Fruit fly (Drosophila melanogaster) whole organism, prepupa: Measurements from ENCODE around the gene CG14667.

Source experiments
- Blimp-1 ChIP-seq: fragments of 200-800 bp; sonication (Bioruptor generic); optimal IDR thresholded peaks from 3 replicates; lab custom pipeline; 2017; ENCODE audit warnings: missing biosample characterization, missing genetic modification characterization, mild to moderate bottlenecking, moderate library complexity, missing genetic modification reagents
- CG10631 ChIP-seq: fragments of 200-800 bp; sonication (Bioruptor generic); optimal IDR thresholded peaks from 2 replicates; lab custom pipeline; 2016; ENCODE audit warnings: missing biosample characterization, missing genetic modification characterization
- CG10669 ChIP-seq: fragments of 200-800 bp; sonication (Bioruptor generic); optimal IDR thresholded peaks from 3 replicates; lab custom pipeline; 2018; ENCODE audit warnings: missing biosample characterization, mild to moderate bottlenecking, missing genetic modification characterization, moderate library complexity
- CG11762 ChIP-seq: fragments of 200-800 bp; sonication (Bioruptor generic); optimal IDR thresholded peaks from 3 replicates; lab custom pipeline; 2016; ENCODE audit warnings: missing biosample characterization, missing genetic modification characterization; ENCODE audit not compliant: insufficient read depth
- CG15336 ChIP-seq: fragments of 200-800 bp; sonication (Bioruptor generic); IDR thresholded peaks from 2 replicates; pipeline ENCODE4 v1.3.6; 2022; ENCODE audit warnings: missing biosample characterization, missing genetic modification characterization
- CG1621 ChIP-seq: fragments of 200-800 bp; sonication (Bioruptor generic); optimal IDR thresholded peaks from 3 replicates; lab custom pipeline; 2018; ENCODE audit warnings: missing biosample characterization, mild to moderate bottlenecking, missing genetic modification characterization
- CG16779 ChIP-seq: fragments of 200-800 bp; sonication (Bioruptor generic); optimal IDR thresholded peaks from 3 replicates; lab custom pipeline; 2017; ENCODE audit warnings: missing biosample characterization, mild to moderate bottlenecking, missing genetic modification characterization
- CG3032 ChIP-seq: fragments of 200-800 bp; optimal IDR thresholded peaks from 2 replicates; lab custom pipeline; 2019; ENCODE audit warnings: missing biosample characterization, mild to moderate bottlenecking, missing genetic modification characterization, moderate library complexity
- CG31627 ChIP-seq: fragments of 200-800 bp; sonication (Bioruptor generic); optimal IDR thresholded peaks from 3 replicates; lab custom pipeline; 2016; ENCODE audit warnings: missing biosample characterization, missing genetic modification characterization
- CG32006 ChIP-seq: fragments of 200-800 bp; sonication (Bioruptor generic); optimal IDR thresholded peaks from 3 replicates; lab custom pipeline; 2017; ENCODE audit warnings: missing biosample characterization, mild to moderate bottlenecking, missing genetic modification characterization
- CG34406 ChIP-seq: fragments of 200-800 bp; sonication (Bioruptor generic); optimal IDR thresholded peaks from 3 replicates; lab custom pipeline; 2016; ENCODE audit warnings: missing biosample characterization, missing genetic modification characterization
- CG3919 ChIP-seq: fragments of 200-800 bp; sonication (Bioruptor generic); optimal IDR thresholded peaks from 3 replicates; lab custom pipeline; 2016; ENCODE audit warnings: missing biosample characterization, missing genetic modification characterization
- CG4318 ChIP-seq: fragments of 200-800 bp; sonication (Bioruptor generic); optimal IDR thresholded peaks from 3 replicates; lab custom pipeline; 2017; ENCODE audit warnings: missing biosample characterization, mild to moderate bottlenecking, missing genetic modification characterization
- CG6276 ChIP-seq: fragments of 200-800 bp; sonication (Bioruptor generic); optimal IDR thresholded peaks from 2 replicates; lab custom pipeline; 2017; ENCODE audit warnings: missing biosample characterization, mild to moderate bottlenecking, missing genetic modification characterization
- CG6792 ChIP-seq: fragments of 200-800 bp; sonication (Bioruptor generic); optimal IDR thresholded peaks from 3 replicates; lab custom pipeline; 2016; ENCODE audit warnings: missing biosample characterization, missing genetic modification characterization
- CG6808 ChIP-seq: fragments of 200-800 bp; sonication (Bioruptor generic); optimal IDR thresholded peaks from 3 replicates; lab custom pipeline; 2017; ENCODE audit warnings: missing biosample characterization, missing genetic modification characterization, mild to moderate bottlenecking, moderate library complexity, missing genetic modification reagents
- CG6854 ChIP-seq: fragments of 200-800 bp; sonication (Bioruptor generic); optimal IDR thresholded peaks from 2 replicates; lab custom pipeline; 2017; ENCODE audit warnings: missing biosample characterization, mild to moderate bottlenecking, missing genetic modification characterization
- CG8119 ChIP-seq: fragments of 200-800 bp; sonication (Bioruptor generic); IDR thresholded peaks from 3 replicates; pipeline ENCODE4 v1.3.6; 2022; ENCODE audit warnings: missing biosample characterization, missing genetic modification characterization
- CG8319 ChIP-seq: fragments of 200-800 bp; sonication (Bioruptor generic); optimal IDR thresholded peaks from 3 replicates; lab custom pipeline; 2016; ENCODE audit warnings: missing biosample characterization, missing genetic modification characterization
- CG8632 ChIP-seq: fragments of 200-800 bp; sonication (Bioruptor generic); optimal IDR thresholded peaks from 3 replicates; lab custom pipeline; 2016; ENCODE audit warnings: missing biosample characterization, missing genetic modification characterization
- CG9139 ChIP-seq: fragments of 200-800 bp; sonication (Bioruptor generic); optimal IDR thresholded peaks from 3 replicates; lab custom pipeline; 2017; ENCODE audit warnings: missing biosample characterization, mild to moderate bottlenecking, missing genetic modification characterization
- Eip75B ChIP-seq: fragments of 200-800 bp; sonication (Bioruptor generic); optimal IDR thresholded peaks from 3 replicates; lab custom pipeline; 2016; ENCODE audit warnings: missing biosample characterization, missing genetic modification characterization
- Eip78C ChIP-seq: fragments of 200-800 bp; sonication (Bioruptor generic); peaks from one replicate; lab custom pipeline; 2016; ENCODE audit warnings: missing biosample characterization, missing genetic modification characterization
- Eip93F ChIP-seq: fragments of 200-800 bp; sonication (Bioruptor generic); optimal IDR thresholded peaks from 2 replicates; lab custom pipeline; 2016; ENCODE audit warnings: missing biosample characterization, mild to moderate bottlenecking, missing genetic modification characterization
- Ets96B ChIP-seq: fragments of 200-800 bp; optimal IDR thresholded peaks from 2 replicates; lab custom pipeline; 2019; ENCODE audit warnings: missing biosample characterization, mild to moderate bottlenecking, missing genetic modification characterization, moderate library complexity
- Hr38 ChIP-seq: sonication (Bioruptor generic); optimal IDR thresholded peaks from 2 replicates; lab custom pipeline; 2016; ENCODE audit warnings: missing biosample characterization, missing genetic modification characterization
- Hr39 ChIP-seq: fragments of 200-800 bp; sonication (Bioruptor generic); optimal IDR thresholded peaks from 2 replicates; lab custom pipeline; 2016; ENCODE audit warnings: missing biosample characterization, missing genetic modification characterization
- Hr4 ChIP-seq: fragments of 200-800 bp; sonication (Bioruptor generic); optimal IDR thresholded peaks from 3 replicates; lab custom pipeline; 2016; ENCODE audit warnings: missing biosample characterization, missing genetic modification characterization
- Lpt ChIP-seq: fragments of 200-800 bp; sonication (Bioruptor generic); optimal IDR thresholded peaks from 3 replicates; lab custom pipeline; 2016; ENCODE audit warnings: missing biosample characterization, missing genetic modification characterization
- Met ChIP-seq: fragments of 200-800 bp; sonication (Bioruptor generic); optimal IDR thresholded peaks from 3 replicates; lab custom pipeline; 2016; ENCODE audit warnings: missing biosample characterization, missing genetic modification characterization
- Smox ChIP-seq: fragments of 200-800 bp; sonication (Bioruptor generic); optimal IDR thresholded peaks from 3 replicates; lab custom pipeline; 2016; ENCODE audit warnings: missing biosample characterization, missing genetic modification characterization
- Sox102F ChIP-seq: fragments of 200-800 bp; sonication (Bioruptor generic); optimal IDR thresholded peaks from 2 replicates; lab custom pipeline; 2016; ENCODE audit warnings: missing biosample characterization, mild to moderate bottlenecking, missing genetic modification characterization
- Sox14 ChIP-seq: fragments of 200-800 bp; sonication (Bioruptor generic); optimal IDR thresholded peaks from 3 replicates; lab custom pipeline; 2016; ENCODE audit warnings: missing biosample characterization, missing genetic modification characterization
- Sox15 ChIP-seq: fragments of 200-800 bp; sonication (Bioruptor generic); optimal IDR thresholded peaks from 3 replicates; lab custom pipeline; 2016; ENCODE audit warnings: missing biosample characterization, missing genetic modification characterization
- acj6 ChIP-seq: fragments of 200-800 bp; sonication (Bioruptor generic); optimal IDR thresholded peaks from 3 replicates; lab custom pipeline; 2016; ENCODE audit warnings: missing biosample characterization, missing genetic modification characterization
- cyc ChIP-seq: fragments of 200-800 bp; sonication (Bioruptor generic); optimal IDR thresholded peaks from 3 replicates; lab custom pipeline; 2016; ENCODE audit warnings: missing biosample characterization, missing genetic modification characterization
- dac ChIP-seq: fragments of 200-800 bp; sonication (Bioruptor generic); optimal IDR thresholded peaks from 2 replicates; lab custom pipeline; 2017; ENCODE audit warnings: missing biosample characterization, mild to moderate bottlenecking, missing genetic modification characterization
- dsx ChIP-seq: fragments of 200-800 bp; optimal IDR thresholded peaks from 3 replicates; lab custom pipeline; 2019; ENCODE audit warnings: missing biosample characterization, mild to moderate bottlenecking, missing genetic modification characterization, moderate library complexity; ENCODE audit not compliant: poor library complexity, severe bottlenecking
- eg ChIP-seq: fragments of 200-800 bp; sonication (Bioruptor generic); IDR thresholded peaks from 3 replicates; pipeline ENCODE4 v1.3.6; 2022; ENCODE audit warnings: missing biosample characterization, missing genetic modification characterization
- fkh ChIP-seq: fragments of 200-800 bp; sonication (Bioruptor generic); optimal IDR thresholded peaks from 3 replicates; lab custom pipeline; 2017; ENCODE audit warnings: missing biosample characterization, mild to moderate bottlenecking, missing genetic modification characterization, moderate library complexity
- lz ChIP-seq: fragments of 200-800 bp; sonication (Bioruptor generic); optimal IDR thresholded peaks from 3 replicates; lab custom pipeline; 2016; ENCODE audit warnings: missing biosample characterization, missing genetic modification characterization
- pdm3 ChIP-seq: fragments of 200-800 bp; sonication (Bioruptor generic); optimal IDR thresholded peaks from 3 replicates; lab custom pipeline; 2016; ENCODE audit warnings: missing biosample characterization, missing genetic modification characterization
- ss ChIP-seq, 2 experiments: fragments of 200-800 bp; sonication (Bioruptor generic); optimal IDR thresholded peaks; 2 replicates in 1 of 2; 3 replicates in 1 of 2; lab custom pipeline; 2017 to 2018; ENCODE audit warnings: mild to moderate bottlenecking in 2 of 2, missing biosample characterization in 2 of 2, missing genetic modification characterization in 2 of 2, moderate library complexity in 1 of 2
- svp ChIP-seq: fragments of 200-800 bp; sonication (Bioruptor generic); peaks from one replicate; lab custom pipeline; 2016; ENCODE audit warnings: missing biosample characterization, missing genetic modification characterization
- vri ChIP-seq: fragments of 200-800 bp; sonication (Bioruptor generic); optimal IDR thresholded peaks from 3 replicates; lab custom pipeline; 2016; ENCODE audit warnings: missing biosample characterization, mild to moderate bottlenecking, missing genetic modification characterization

Gene CG14667

dm6 chr3R:5374720-5375119, at the start of gene CG14667, which contains the start of gene hd:
Gene CG14667, plus strand, starts transcription at chr3R:5375022.
Gene hd, minus strand, starts transcription at chr3R:5374962.
- TF ChIP-seq lz (GFP tag; lab: Kevin White, UChicago) (peak; percentile 5), Eip75B (GFP tag; lab: Kevin White, UChicago) (no peak), CG6276 (GFP tag; lab: Kevin White, UChicago) (no peak), fkh (peak; percentile 90), Ets96B (tag; lab: Kevin White, UChicago) (no peak)

DNA sequence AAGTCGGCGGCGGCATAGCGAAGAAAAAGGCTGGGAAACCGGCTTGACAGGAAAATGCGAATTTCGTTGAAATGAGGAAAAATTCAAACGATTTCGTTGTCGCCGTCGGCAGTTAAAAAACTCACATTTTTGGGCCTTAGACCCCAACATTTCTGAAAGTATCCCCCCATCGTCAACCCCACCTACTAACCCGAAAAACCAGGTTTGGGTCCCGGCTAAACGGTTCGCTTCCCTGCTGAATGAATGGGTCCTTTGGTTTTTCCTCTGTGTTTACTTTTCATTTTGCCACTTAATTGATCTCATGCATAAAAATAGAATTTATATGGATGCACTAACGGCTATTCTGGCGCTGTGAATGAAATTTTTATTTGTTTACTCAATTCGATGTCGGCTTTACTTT, 48.7 kb upstream of the CG14667 start:
- TF ChIP-seq CG10631 (GFP tag; lab: Kevin White, UChicago), result no peak
- no peak for TF ChIP-seq dsx
- no peak for TF ChIP-seq acj6 (GFP tag; lab: Kevin White, UChicago)
- TF ChIP-seq CG10669 (GFP tag; lab: Kevin White, UChicago), result no peak
- 0 out of 3 replicates have a peak, but pooled peaks have one; percentile 30 for TF ChIP-seq CG8119
- TF ChIP-seq pdm3 (GFP tag; lab: Kevin White, UChicago), result no peak
- no peak for TF ChIP-seq CG8632

dm6 chr3R:5327911-5328310, 46.9 kb upstream of the CG14667 start:
- TF ChIP-seq svp, result peak; percentile 81
- TF ChIP-seq Eip78C (GFP tag; lab: Kevin White, UChicago), result peak; percentile 9
- TF ChIP-seq fkh, result peak; percentile 62
- TF ChIP-seq dac (GFP tag; lab: Kevin White, UChicago), result no peak

DNA sequence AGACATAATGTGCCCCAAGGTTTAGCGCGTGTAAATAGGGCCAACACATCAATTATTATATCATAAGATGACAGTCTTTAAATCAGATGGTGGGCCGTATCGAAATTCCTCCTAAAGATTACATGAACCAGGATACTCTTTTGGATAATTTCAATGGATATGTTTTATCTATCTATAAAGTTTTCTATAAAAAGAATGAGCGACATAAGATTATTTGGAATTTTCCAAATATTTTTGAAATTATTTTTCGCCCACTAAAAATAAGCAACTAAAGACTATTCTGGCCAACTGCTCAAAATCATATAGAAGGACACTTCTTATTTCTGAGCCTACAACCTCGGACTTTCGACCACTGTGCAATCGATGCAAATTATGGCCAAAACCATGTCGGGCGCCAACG, 44.5 kb upstream of the CG14667 start:
- TF ChIP-seq Ets96B (tag; lab: Kevin White, UChicago) (peak; percentile 52), CG31627 (GFP tag; lab: Kevin White, UChicago) (no peak), pdm3 (GFP tag; lab: Kevin White, UChicago) (peak; percentile 30), CG8632 (no peak), Hr38 (no peak), cyc (GFP tag; lab: Kevin White, UChicago) (no peak), CG1621 (no peak), ss (GFP tag; optimal IDR thresholded peaks at IDR 0.05; lab: Kevin White, UChicago) (no peak), vri (GFP tag; lab: Kevin White, UChicago) (no peak), Met (GFP tag; lab: Kevin White, UChicago) (peak; percentile 8), eg (GFP tag; lab: Robert Waterston, UW) (0 out of 3 replicates have a peak, but pooled peaks have one; percentile 27), Hr39 (GFP tag; lab: Kevin White, UChicago) (peak; percentile 4), Eip93F (no peak), CG6276 (GFP tag; lab: Kevin White, UChicago) (peak; percentile 1), acj6 (GFP tag; lab: Kevin White, UChicago) (peak; percentile 39), CG6854 (GFP tag; lab: Kevin White, UChicago) (no peak), Sox102F (GFP tag; lab: Kevin White, UChicago) (no peak), CG9139 (GFP tag; lab: Kevin White, UChicago) (no peak), Lpt (GFP tag; lab: Kevin White, UChicago) (no peak), CG16779 (tag; lab: Kevin White, UChicago) (no peak), Hr4 (GFP tag; lab: Kevin White, UChicago) (peak; percentile 74), CG8119 (peak; percentile 58; the same call in 1 of the 3 replicates), Sox14 (no peak), Sox15 (GFP tag; lab: Kevin White, UChicago) (no peak), fkh (no peak), Blimp-1 (GFP tag; lab: Kevin White, UChicago) (no peak), CG3032 (peak; percentile 17), CG8319 (GFP tag; lab: Kevin White, UChicago) (no peak), CG34406 (GFP tag; lab: Kevin White, UChicago) (no peak), CG6792 (GFP tag; lab: Kevin White, UChicago) (peak; percentile 9), Eip75B (GFP tag; lab: Kevin White, UChicago) (peak; percentile 3), dac (GFP tag; lab: Kevin White, UChicago) (peak; percentile 25), CG10669 (GFP tag; lab: Kevin White, UChicago) (peak; percentile 12), CG6808 (no peak), CG4318 (GFP tag; lab: Kevin White, UChicago) (peak; percentile 62), CG15336 (GFP tag; lab: Robert Waterston, UW) (no peak; the same call in 1 of the 2 replicates), Smox (GFP tag; lab: Kevin White, UChicago) (no peak), CG32006 (GFP tag; lab: Kevin White, UChicago) (peak; percentile 77), CG11762 (no peak), CG3919 (GFP tag; lab: Kevin White, UChicago) (peak; percentile 19)
